Worm (Caenorhabditis elegans) whole organism, mixed stage, embryonic: ENCODE measurements around the gene hsp-43.

ENCODE experiments used
- blmp-1 ChIP-seq: fragments of 150-350 bp; optimal IDR thresholded peaks from 2 replicates; lab custom pipeline; 2014; ENCODE audit warnings: missing biosample characterization, missing genetic modification characterization
- ces-1 ChIP-seq: fragments of 150-350 bp; optimal IDR thresholded peaks from 2 replicates; lab custom pipeline; 2014; ENCODE audit warnings: missing biosample characterization, missing genetic modification reagents, missing genetic modification characterization
- mab-5 ChIP-seq: fragments of 150-350 bp; optimal IDR thresholded peaks from 2 replicates; lab custom pipeline; 2014; ENCODE audit warnings: missing biosample characterization, missing genetic modification characterization
- nhr-28 ChIP-seq: fragments of 150-350 bp; optimal IDR thresholded peaks from 2 replicates; lab custom pipeline; 2014; ENCODE audit warnings: missing biosample characterization, missing genetic modification characterization
- unc-62 ChIP-seq: fragments of 150-350 bp; optimal IDR thresholded peaks from 2 replicates; lab custom pipeline; 2014; ENCODE audit warnings: missing biosample characterization, missing genetic modification reagents, missing genetic modification characterization
- zip-8 ChIP-seq: fragments of 150-350 bp; optimal IDR thresholded peaks from 2 replicates; lab custom pipeline; 2014; ENCODE audit warnings: missing biosample characterization, missing genetic modification characterization
- ztf-11 ChIP-seq: fragments of 150-350 bp; optimal IDR thresholded peaks from 2 replicates; lab custom pipeline; 2014; ENCODE audit warnings: missing biosample characterization, missing genetic modification characterization

DNA sequence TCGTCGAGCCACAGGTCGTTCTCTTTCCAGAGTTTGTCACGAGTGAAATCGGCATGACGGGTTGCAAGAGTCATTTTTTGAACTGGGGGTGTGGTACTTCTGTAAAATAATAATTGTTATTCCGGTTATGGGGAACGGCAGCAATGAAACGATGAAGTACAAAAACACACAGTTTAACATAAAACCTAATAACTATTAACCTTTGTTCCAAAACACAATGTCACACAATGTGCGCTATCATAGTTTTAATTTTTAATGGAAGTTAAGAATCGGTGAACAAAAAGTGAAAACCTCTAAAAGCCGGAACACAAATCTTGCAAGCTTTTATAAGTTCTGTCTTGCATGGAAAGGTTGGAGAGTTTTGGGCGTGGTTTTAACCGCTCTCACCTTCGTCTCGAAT is at the start of gene hsp-43:
- TF ChIP-seq nhr-28 (tag; lab: Kevin White, UChicago) (no peak), zip-8 (no peak), ztf-11 (tag; lab: Kevin White, UChicago) (no peak), unc-62 (GFP tag; lab: Kevin White, UChicago) (no peak), ces-1 (no peak), blmp-1 (tag; lab: Kevin White, UChicago) (no peak), mab-5 (tag; lab: Kevin White, UChicago) (no peak)
